Fruit fly (Drosophila melanogaster): ENCODE data around the gene CG3097.

DNA sequence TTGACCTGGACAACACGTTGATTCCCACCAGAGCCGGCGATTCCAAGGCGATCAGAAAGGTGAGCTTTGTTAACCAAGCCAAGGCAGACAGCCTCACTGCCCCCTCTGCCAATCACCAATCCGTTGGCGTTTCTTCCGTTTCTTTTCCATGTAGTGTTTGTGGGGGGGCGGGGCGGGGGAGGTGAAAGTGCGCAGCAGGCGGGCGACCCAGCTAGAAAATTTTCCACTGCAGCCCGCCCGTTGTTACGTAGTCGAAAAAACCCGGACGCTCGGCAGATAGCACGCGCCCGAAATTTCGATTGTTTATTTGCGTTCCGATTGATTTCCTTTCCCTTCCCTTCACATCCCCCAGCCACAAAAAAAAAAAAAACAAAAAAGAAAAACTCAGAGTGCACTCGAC, 14.4 kb downstream of the CG3097 start:
- TF ChIP-seq Myc (optimal IDR thresholded peaks at IDR 0.05), result no peak
- no peak for TF ChIP-seq h (optimal IDR thresholded peaks at IDR 0.05)

Data from Kc167 (cell line).